Fruit fly (Drosophila melanogaster): ENCODE data around the gene Ltn1.

DNA sequence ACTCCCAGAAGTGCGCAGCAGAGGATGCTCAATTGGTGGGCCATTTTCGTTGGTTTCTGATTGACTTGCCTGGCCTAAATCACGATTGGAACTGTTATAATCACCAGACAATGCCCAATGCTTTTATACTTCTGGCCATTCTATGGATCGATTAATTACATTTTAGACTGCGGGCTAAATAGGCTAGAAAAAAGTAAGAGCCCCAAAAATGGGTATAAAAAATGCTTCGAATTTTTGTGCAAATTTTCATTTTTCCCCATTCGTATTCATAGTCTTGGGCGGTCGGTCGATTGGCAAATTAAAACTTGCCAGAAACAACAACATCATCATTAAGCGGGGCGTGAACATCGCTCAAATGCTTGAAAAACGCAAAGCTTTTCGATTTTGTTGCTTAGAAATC, 33.9 kb downstream of the Ltn1 start, which contains the start of gene Cpr76Ba:
- TF ChIP-seq insv (optimal IDR thresholded peaks at IDR 0.05) (no peak), Myc (optimal IDR thresholded peaks at IDR 0.05) (no peak), ttk (optimal IDR thresholded peaks at IDR 0.05) (no peak)
